Fruit fly (Drosophila melanogaster) whole organism, embryonic: ENCODE measurements around the gene CG33986.

Experiments used
- Antp ChIP-seq: fragments of 200-800 bp; sonication (Bioruptor generic); optimal IDR thresholded peaks from 3 replicates; lab custom pipeline; 2016; ENCODE audit warnings: missing biosample characterization, missing genetic modification characterization
- CG12299 ChIP-seq: fragments of 200-800 bp; sonication (Bioruptor generic); optimal IDR thresholded peaks from 2 replicates; lab custom pipeline; 2018; ENCODE audit warnings: missing biosample characterization, mild to moderate bottlenecking, missing genetic modification characterization
- CG12659 ChIP-seq: fragments of 200-800 bp; sonication (Bioruptor generic); optimal IDR thresholded peaks from 3 replicates; lab custom pipeline; 2017; ENCODE audit warnings: mild to moderate bottlenecking, missing biosample characterization, missing genetic modification reagents, missing genetic modification characterization
- CG13424 ChIP-seq: fragments of 200-800 bp; sonication (Bioruptor generic); optimal IDR thresholded peaks from 2 replicates; lab custom pipeline; 2019; ENCODE audit warnings: missing biosample characterization, mild to moderate bottlenecking, missing genetic modification characterization, moderate library complexity
- CG15011 ChIP-seq: fragments of 200-800 bp; sonication (Bioruptor generic); optimal IDR thresholded peaks from 3 replicates; lab custom pipeline; 2018; ENCODE audit warnings: missing biosample characterization, mild to moderate bottlenecking, missing genetic modification characterization
- CG15269 ChIP-seq: fragments of 200-800 bp; sonication (Bioruptor generic); optimal IDR thresholded peaks from 2 replicates; lab custom pipeline; 2018; ENCODE audit warnings: missing biosample characterization, mild to moderate bottlenecking, missing genetic modification characterization, moderate library complexity
- CG1792 ChIP-seq: fragments of 200-800 bp; sonication (Bioruptor generic); optimal IDR thresholded peaks from 2 replicates; lab custom pipeline; 2016; ENCODE audit warnings: missing biosample characterization, missing genetic modification characterization
- CG2120 ChIP-seq: fragments of 200-800 bp; sonication (Bioruptor generic); optimal IDR thresholded peaks from 3 replicates; lab custom pipeline; 2016; ENCODE audit warnings: missing biosample characterization, missing genetic modification characterization
- CG2889 ChIP-seq: fragments of 200-800 bp; sonication (Bioruptor generic); IDR thresholded peaks from 3 replicates; pipeline ENCODE4 v1.3.6; 2022; ENCODE audit warnings: missing biosample characterization, missing genetic modification characterization
- CG4360 ChIP-seq: fragments of 200-800 bp; sonication (Bioruptor generic); IDR thresholded peaks from 2 replicates; pipeline ENCODE4 v1.3.6; 2022; ENCODE audit warnings: missing biosample characterization, missing genetic modification characterization
- CG4730 ChIP-seq: fragments of 200-800 bp; sonication (Bioruptor generic); IDR thresholded peaks from 2 replicates; pipeline ENCODE4 v1.3.6; 2022; ENCODE audit warnings: missing biosample characterization, missing genetic modification characterization
- CG6689 ChIP-seq: fragments of 200-800 bp; sonication (Bioruptor generic); IDR thresholded peaks from 2 replicates; pipeline ENCODE4 v1.3.6; 2022; ENCODE audit warnings: missing biosample characterization, missing genetic modification characterization
- CG6813 ChIP-seq: fragments of 200-800 bp; sonication (Bioruptor generic); optimal IDR thresholded peaks from 2 replicates; lab custom pipeline; 2017; ENCODE audit warnings: missing biosample characterization, missing genetic modification characterization, mild to moderate bottlenecking, moderate library complexity, missing genetic modification reagents
- CG7556 ChIP-seq: fragments of 200-800 bp; sonication (Bioruptor generic); optimal IDR thresholded peaks from 2 replicates; lab custom pipeline; 2017; ENCODE audit warnings: missing biosample characterization, mild to moderate bottlenecking, missing genetic modification characterization
- CG8359 ChIP-seq: fragments of 200-800 bp; sonication (Bioruptor generic); optimal IDR thresholded peaks from 2 replicates; lab custom pipeline; 2017; ENCODE audit warnings: missing biosample characterization, mild to moderate bottlenecking, missing genetic modification characterization, borderline replicate concordance
- CG8388 ChIP-seq: fragments of 200-800 bp; sonication (Bioruptor generic); optimal IDR thresholded peaks from 2 replicates; lab custom pipeline; 2019; ENCODE audit warnings: missing biosample characterization, mild to moderate bottlenecking, missing genetic modification characterization, moderate library complexity
- Chrac-16 ChIP-seq: fragments of 200-800 bp; sonication (Bioruptor generic); optimal IDR thresholded peaks from 3 replicates; lab custom pipeline; 2016; ENCODE audit warnings: missing biosample characterization, missing genetic modification characterization
- D19A ChIP-seq: fragments of 200-800 bp; optimal IDR thresholded peaks from 3 replicates; lab custom pipeline; 2019; ENCODE audit warnings: missing biosample characterization, mild to moderate bottlenecking, missing genetic modification characterization, moderate library complexity
- Eip74EF ChIP-seq, 2 experiments: fragments of 200-800 bp in 1 of 2; fragments of >200 bp in 1 of 2; sonication (Bioruptor generic) in 1 of 2; optimal IDR thresholded peaks; 2 replicates each; lab custom pipeline; 2017 to 2019; ENCODE audit warnings: missing biosample characterization in 2 of 2, missing genetic modification characterization in 2 of 2, mild to moderate bottlenecking in 1 of 2, moderate library complexity in 1 of 2
- Fer2 ChIP-seq: fragments of 200-800 bp; sonication (Bioruptor generic); optimal IDR thresholded peaks from 2 replicates; lab custom pipeline; 2018; ENCODE audit warnings: missing biosample characterization, mild to moderate bottlenecking, missing genetic modification characterization, moderate library complexity
- HLH54F ChIP-seq: fragments of 200-800 bp; sonication (Bioruptor generic); optimal IDR thresholded peaks from 3 replicates; lab custom pipeline; 2016; ENCODE audit warnings: missing biosample characterization, missing genetic modification characterization
- NC2α ChIP-seq: fragments of 200-800 bp; sonication (Bioruptor generic); optimal IDR thresholded peaks from 2 replicates; lab custom pipeline; 2016; ENCODE audit warnings: missing biosample characterization, missing genetic modification characterization
- Oaz ChIP-seq: fragments of 200-800 bp; sonication (Bioruptor generic); IDR thresholded peaks from 2 replicates; pipeline ENCODE4 v1.3.6; 2022; ENCODE audit warnings: missing biosample characterization, missing genetic modification characterization
- Opbp ChIP-seq: fragments of 200-800 bp; sonication (Bioruptor generic); IDR thresholded peaks from 3 replicates; pipeline ENCODE4 v1.3.6; 2022; ENCODE audit warnings: missing biosample characterization, missing genetic modification characterization; ENCODE audit not compliant: partially characterized antibody
- PHDP ChIP-seq: fragments of 200-800 bp; sonication (Bioruptor generic); optimal IDR thresholded peaks from 3 replicates; lab custom pipeline; 2018; ENCODE audit warnings: missing biosample characterization, mild to moderate bottlenecking, missing genetic modification characterization, moderate library complexity
- Ssrp ChIP-seq: fragments of 200-800 bp; sonication (Bioruptor generic); optimal IDR thresholded peaks from 2 replicates; lab custom pipeline; 2018; ENCODE audit warnings: missing biosample characterization, mild to moderate bottlenecking, missing genetic modification characterization, moderate library complexity
- ase ChIP-seq: fragments of 200-800 bp; sonication (Bioruptor generic); IDR thresholded peaks from 3 replicates; pipeline ENCODE4 v1.3.6; 2022; ENCODE audit warnings: missing biosample characterization, missing genetic modification characterization
- emc ChIP-seq: fragments of 200-800 bp; sonication (Bioruptor generic); optimal IDR thresholded peaks from 2 replicates; lab custom pipeline; 2016; ENCODE audit warnings: missing biosample characterization, missing genetic modification characterization
- eve ChIP-seq, 2 experiments: fragments of >200 bp; optimal IDR thresholded peaks; 2 replicates each; lab custom pipeline; 2017; ENCODE audit warnings: missing biosample characterization in 2 of 2, missing genetic modification characterization in 2 of 2
- fd102C ChIP-seq: fragments of 200-800 bp; sonication (Bioruptor generic); optimal IDR thresholded peaks from 2 replicates; lab custom pipeline; 2018; ENCODE audit warnings: missing biosample characterization, mild to moderate bottlenecking, missing genetic modification characterization, moderate library complexity
- inv ChIP-seq: fragments of 200-800 bp; sonication (Bioruptor generic); IDR thresholded peaks from 2 replicates; pipeline ENCODE4 v1.3.6; 2022; ENCODE audit warnings: missing biosample characterization, missing genetic modification characterization; ENCODE audit not compliant: partially characterized antibody
- lilli ChIP-seq: fragments of 200-800 bp; sonication (Bioruptor generic); optimal IDR thresholded peaks from 3 replicates; lab custom pipeline; 2016; ENCODE audit warnings: missing biosample characterization, missing genetic modification characterization
- onecut ChIP-seq: fragments of 200-800 bp; sonication (Bioruptor generic); IDR thresholded peaks from 2 replicates; pipeline ENCODE4 v1.3.6; 2022; ENCODE audit warnings: missing biosample characterization, missing genetic modification characterization
- otp ChIP-seq: fragments of 200-800 bp; sonication (Bioruptor generic); IDR thresholded peaks from 3 replicates; pipeline ENCODE4, ENCODE4 v1.3.6; 2022; ENCODE audit warnings: missing biosample characterization, missing genetic modification characterization
- ro ChIP-seq: fragments of 200-800 bp; sonication (Bioruptor generic); IDR thresholded peaks from 2 replicates; pipeline ENCODE4 v1.3.6; 2022; ENCODE audit warnings: missing biosample characterization, missing genetic modification characterization
- run ChIP-seq: fragments of 200-800 bp; sonication (Bioruptor generic); optimal IDR thresholded peaks from 3 replicates; lab custom pipeline; 2018; ENCODE audit warnings: missing biosample characterization, mild to moderate bottlenecking, missing genetic modification characterization
- sens ChIP-seq: fragments of 200-800 bp; sonication (Bioruptor generic); peaks from one replicate; lab custom pipeline; 2016; ENCODE audit warnings: missing biosample characterization, missing genetic modification characterization
- seq ChIP-seq: fragments of 200-800 bp; sonication (Bioruptor generic); IDR thresholded peaks from 2 replicates; pipeline ENCODE4 v1.3.6; 2022; ENCODE audit warnings: missing biosample characterization, missing genetic modification characterization
- sqz ChIP-seq: fragments of 200-800 bp; sonication (Bioruptor generic); optimal IDR thresholded peaks from 3 replicates; lab custom pipeline; 2018; ENCODE audit warnings: missing biosample characterization, mild to moderate bottlenecking, missing genetic modification characterization
- tna ChIP-seq: fragments of 200-800 bp; sonication (Bioruptor generic); IDR thresholded peaks from 2 replicates; pipeline ENCODE4 v1.3.6; 2022; ENCODE audit warnings: missing biosample characterization, missing genetic modification characterization; ENCODE audit not compliant: partially characterized antibody

Gene CG33986

dm6 chr3L:15537916-15538581 lies 13.0 kb upstream of the CG33986 start (continued):
- TF ChIP-seq Opbp (no peak), NC2α (GFP tag; lab: Kevin White, UChicago) (no peak), emc (GFP tag; lab: Kevin White, UChicago) (no peak), ro (GFP tag; lab: Robert Waterston, UW) (no peak), CG8359 (GFP tag; lab: Kevin White, UChicago) (peak; percentile 41), run (tag; lab: Kevin White, UChicago) (peak; percentile 3), sqz (GFP tag; lab: Kevin White, UChicago) (peak; percentile 32), PHDP (tag; lab: Kevin White, UChicago) (peak; percentile 81), Chrac-16 (GFP tag; lab: Kevin White, UChicago) (peak; percentile 50), ase (GFP tag; lab: Robert Waterston, UW) (peak; percentile 41; the same call in 1 of the 3 replicates), CG6813 (peak; percentile 24), CG12299 (tag; lab: Kevin White, UChicago) (no peak), Eip74EF (GFP tag; optimal IDR thresholded peaks at IDR 0.05; lab: Kevin White, UChicago) (peak in 1 of 2 experiments; percentile 78), CG4360 (GFP tag; lab: Robert Waterston, UW) (0 out of 2 replicates have a peak, but pooled peaks have one; percentile 8), CG8388 (peak; percentile 77), D19A (peak; percentile 58), onecut (GFP tag; lab: Robert Waterston, UW) (no peak), CG12659 (GFP tag; lab: Kevin White, UChicago) (peak; percentile 65), Oaz (GFP tag; lab: Robert Waterston, UW) (no peak), CG6689 (GFP tag; lab: Robert Waterston, UW) (peak; percentile 78), Antp (GFP tag; lab: Kevin White, UChicago) (no peak), CG4730 (GFP tag; lab: Robert Waterston, UW) (no peak), fd102C (no peak), CG7556 (GFP tag; lab: Kevin White, UChicago) (peak; percentile 82), Fer2 (tag; lab: Kevin White, UChicago) (no peak), CG15269 (tag; lab: Kevin White, UChicago) (peak; percentile 78), seq (GFP tag; lab: Robert Waterston, UW) (peak; percentile 62), eve (GFP tag; optimal IDR thresholded peaks at IDR 0.05; lab: Kevin White, UChicago) (peak in 1 of 2 experiments; percentile 74), inv (no peak), Ssrp (tag; lab: Kevin White, UChicago) (peak; percentile 76), CG1792 (GFP tag; lab: Kevin White, UChicago) (no peak), lilli (GFP tag; lab: Kevin White, UChicago) (peak; percentile 63), CG15011 (GFP tag; lab: Kevin White, UChicago) (peak; percentile 55), HLH54F (GFP tag; lab: Kevin White, UChicago) (peak; percentile 10), tna (no peak), CG2120 (GFP tag; lab: Kevin White, UChicago) (peak; percentile 74), CG2889 (GFP tag; lab: Robert Waterston, UW) (no peak), otp (GFP tag; lab: Robert Waterston, UW) (no peak), sens (GFP tag; lab: Kevin White, UChicago) (peak; percentile 96), CG13424 (tag; lab: Kevin White, UChicago) (peak; percentile 71)
- TF ChIP-seq, all 482 proteins: peak for 243
